Fruit fly (Drosophila melanogaster): Measurements from ENCODE around the gene lbl.

DNA sequence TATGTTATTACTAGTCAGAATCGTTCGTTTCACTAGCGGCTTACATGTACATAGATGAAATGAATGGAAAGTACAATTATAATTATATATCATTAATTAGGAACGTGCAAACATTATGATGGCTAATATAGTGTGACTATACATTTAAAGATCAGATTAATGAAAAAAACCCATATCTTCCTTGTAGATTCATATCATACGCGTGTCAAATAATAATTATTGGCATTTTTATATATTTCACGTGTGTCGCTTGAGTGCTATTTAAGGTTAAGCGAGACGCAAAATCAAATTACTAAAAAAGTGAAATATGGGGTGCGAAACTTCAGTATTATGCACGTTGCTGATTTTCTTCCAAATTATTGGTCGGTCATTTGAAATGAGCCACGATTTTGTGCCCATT, 26.8 kb downstream of the lbl start, which contains the start of gene CheB93a:
- TF ChIP-seq EcR (GFP tag; optimal IDR thresholded peaks at IDR 0.05), result no peak
- no peak for TF ChIP-seq CG4496 (GFP tag; IDR thresholded peaks at IDR 0.05)
